Worm (Caenorhabditis elegans) whole organism, L4 larva: ENCODE results near the gene F35H10.6.

ENCODE experiments used
- R02D3.7 ChIP-seq: fragments of 150-350 bp; sonication (generic microtip); optimal IDR thresholded peaks from 3 replicates; lab custom pipeline; 2014; ENCODE audit warnings: missing biosample characterization, missing genetic modification characterization
- egl-27 ChIP-seq: sonication (generic microtip); optimal IDR thresholded peaks from 3 replicates; lab custom pipeline; 2017; ENCODE audit warnings: missing biosample characterization, missing genetic modification reagents, missing genetic modification characterization
- lin-38 ChIP-seq: fragments of 200-800 bp; sonication (Bioruptor generic); IDR thresholded peaks from 2 replicates; pipeline ENCODE4 v1.3.6; 2022; ENCODE audit warnings: missing genetic modification reagents, missing genetic modification characterization, missing compliant biosample characterization
- rbr-2 ChIP-seq: sonication (generic microtip); optimal IDR thresholded peaks from 2 replicates; lab custom pipeline; 2016; ENCODE audit warnings: missing genotype, missing genetic modification characterization, missing compliant biosample characterization

- TF ChIP-seq rbr-2 (tag; lab: Kevin White, UChicago) (no peak), lin-38 (GFP tag; lab: Robert Waterston, UW) (no peak), R02D3.7 (tag; lab: Kevin White, UChicago) (no peak), egl-27 (tag; lab: Kevin White, UChicago) (no peak)
Measured at ce11 chrIV:8312105-8312504, 12.4 kb downstream of the F35H10.6 start.
